Worm (Caenorhabditis elegans) whole organism, midembryonic: ENCODE results near the gene grd-13.

ENCODE experiments used
- T22C8.4 ChIP-seq: fragments of 200-800 bp; sonication (Bioruptor generic); IDR thresholded peaks from 2 replicates; pipeline ENCODE4 v1.3.6; 2022; ENCODE audit warnings: missing genetic modification characterization, missing compliant biosample characterization
- cog-1 ChIP-seq: sonication (generic microtip); optimal IDR thresholded peaks from 2 replicates; lab custom pipeline; 2016; ENCODE audit warnings: missing genetic modification characterization, missing compliant biosample characterization
- flt-1 ChIP-seq: fragments of 200-800 bp; sonication (Bioruptor generic); IDR thresholded peaks from 2 replicates; pipeline ENCODE4 v1.3.6; 2022; ENCODE audit warnings: missing genetic modification characterization, missing compliant biosample characterization
- klf-2 ChIP-seq: fragments of 200-800 bp; sonication (Bioruptor generic); conservative IDR thresholded peaks from 2 replicates; pipeline ENCODE4 v1.3.6; 2022; ENCODE audit warnings: missing genetic modification reagents, missing genetic modification characterization, missing compliant biosample characterization
- med-1 ChIP-seq: sonication (generic microtip); optimal IDR thresholded peaks from 2 replicates; lab custom pipeline; 2017; ENCODE audit warnings: missing genetic modification characterization, mild to moderate bottlenecking, missing compliant biosample characterization, antibody characterized with exemption, missing genetic modification reagents; ENCODE audit not compliant: insufficient read depth
- ref-1 ChIP-seq: fragments of 200-800 bp; sonication (Bioruptor generic); conservative IDR thresholded peaks from 2 replicates; pipeline ENCODE4 v1.3.6; 2022; ENCODE audit warnings: missing genetic modification reagents, missing genetic modification characterization, missing compliant biosample characterization
- tab-1 ChIP-seq: fragments of 200-800 bp; sonication (Bioruptor generic); IDR thresholded peaks from 2 replicates; pipeline ENCODE4 v1.3.6; 2022; ENCODE audit warnings: missing genetic modification characterization, missing compliant biosample characterization
- ztf-23 ChIP-seq: fragments of 200-800 bp; sonication (Bioruptor generic); IDR thresholded peaks from 2 replicates; pipeline ENCODE4 v1.3.6; 2022; ENCODE audit warnings: missing genetic modification reagents, missing genetic modification characterization, missing compliant biosample characterization
- ztf-29 ChIP-seq: fragments of 200-800 bp; sonication (Bioruptor generic); IDR thresholded peaks from 2 replicates; pipeline ENCODE4 v1.3.6; 2022; ENCODE audit warnings: missing genetic modification reagents, missing genetic modification characterization, missing compliant biosample characterization

The grd-13 gene

DNA sequence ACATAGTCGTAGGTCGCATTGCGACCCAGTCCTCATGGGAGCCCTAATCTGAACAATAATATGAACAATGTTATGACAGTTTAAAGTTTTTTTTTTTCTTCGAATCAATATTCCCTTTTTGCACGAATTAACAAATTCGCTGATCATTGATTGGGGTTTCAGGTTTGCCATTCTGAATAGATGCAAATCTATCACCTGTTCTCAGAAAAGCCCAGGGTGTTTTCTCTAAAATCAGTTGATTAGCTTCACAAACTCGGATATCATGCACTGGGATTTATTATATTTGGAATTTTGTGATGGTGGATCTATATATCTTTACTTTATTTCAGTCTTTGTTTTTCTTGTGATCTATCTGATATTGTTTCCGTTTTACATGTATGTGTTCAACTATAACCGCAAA is 15.2 kb downstream of the grd-13 start, which contains the start of gene srz-23:
TSS of gene srz-23 (plus strand) at position 263 of the 400 bp plus-strand sequence.
- no peak for TF ChIP-seq ztf-29 (GFP tag; lab: Robert Waterston, UW)

DNA sequence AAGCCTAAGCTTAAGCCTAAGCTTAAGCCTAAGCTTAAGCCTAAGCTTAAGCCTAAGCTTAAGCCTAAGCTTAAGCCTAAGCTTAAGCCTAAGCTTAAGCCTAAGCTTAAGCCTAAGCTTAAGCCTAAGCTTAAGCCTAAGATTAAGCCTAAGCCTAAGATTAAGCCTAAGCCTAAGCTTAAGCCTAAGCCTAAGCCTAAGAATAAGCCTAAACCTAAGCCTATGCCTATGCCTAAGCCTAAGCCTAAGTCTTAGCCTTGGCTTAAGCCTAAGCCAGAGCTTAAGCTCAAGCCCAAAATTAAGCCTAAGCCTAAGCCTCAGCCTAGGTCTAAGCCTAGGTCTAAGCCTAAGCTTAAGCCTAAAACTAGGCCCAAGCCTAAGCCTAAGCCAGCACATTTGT is 17.3 kb downstream of the grd-13 start:
- TF ChIP-seq ztf-29 (GFP tag; lab: Robert Waterston, UW): peak; percentile 75; the same call in 1 of the 2 replicates

DNA sequence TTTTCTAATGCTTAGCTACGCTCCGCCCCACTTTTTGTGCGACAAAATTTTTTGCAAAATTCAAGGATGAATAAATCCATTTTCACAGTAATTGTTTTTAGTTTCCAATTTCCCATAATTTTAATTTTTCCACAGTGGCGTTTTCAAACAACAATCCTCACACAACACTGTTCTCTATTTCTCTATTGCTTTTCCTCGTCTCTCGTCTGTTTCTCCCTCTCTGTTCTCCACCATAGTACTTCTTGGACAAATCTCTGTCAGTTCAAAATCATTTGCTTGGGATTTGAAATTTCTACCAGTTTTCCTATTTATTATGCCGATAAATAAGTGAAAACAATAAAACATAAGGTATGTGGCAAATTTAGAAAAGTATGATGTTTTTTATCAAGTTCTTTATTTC is 25.1 kb downstream of the grd-13 start, which contains the start of gene F58E2.4:
TSS of gene F58E2.4 (plus strand) at position 134 of the 400 bp plus-strand sequence.
- TF ChIP-seq T22C8.4 (GFP tag; lab: Robert Waterston, UW) (no peak), cog-1 (tag; lab: Kevin White, UChicago) (no peak), med-1 (no peak)

DNA sequence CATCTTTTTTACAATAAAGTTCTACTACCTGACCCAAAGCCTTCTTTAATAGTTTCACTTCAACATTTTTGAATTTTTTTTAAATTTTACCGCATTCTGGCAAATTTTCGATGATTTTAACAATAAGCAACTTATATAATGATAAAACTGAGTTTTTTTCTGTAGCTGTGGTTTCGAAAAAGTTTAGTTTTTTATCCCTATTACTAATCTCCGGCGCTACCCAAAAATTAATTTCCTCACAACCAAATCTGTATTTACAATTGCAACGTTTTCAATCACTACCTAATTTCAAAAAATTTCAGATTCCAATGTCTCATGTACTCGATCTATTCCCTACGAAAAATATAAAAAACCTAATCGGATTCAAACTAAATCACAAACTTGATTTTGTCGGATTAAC is 29.0 kb downstream of the grd-13 start, which contains the start of gene F58E2.3:
TSS of gene F58E2.3 (plus strand) at position 301 of the 400 bp plus-strand sequence.
- TF ChIP-seq tab-1 (GFP tag; lab: Robert Waterston, UW) (no peak), ztf-29 (GFP tag; lab: Robert Waterston, UW) (no peak), ref-1 (GFP tag; lab: Robert Waterston, UW) (no peak), klf-2 (GFP tag; lab: Robert Waterston, UW) (no peak), cog-1 (tag; lab: Kevin White, UChicago) (no peak), ztf-23 (GFP tag; lab: Robert Waterston, UW) (no peak)

DNA sequence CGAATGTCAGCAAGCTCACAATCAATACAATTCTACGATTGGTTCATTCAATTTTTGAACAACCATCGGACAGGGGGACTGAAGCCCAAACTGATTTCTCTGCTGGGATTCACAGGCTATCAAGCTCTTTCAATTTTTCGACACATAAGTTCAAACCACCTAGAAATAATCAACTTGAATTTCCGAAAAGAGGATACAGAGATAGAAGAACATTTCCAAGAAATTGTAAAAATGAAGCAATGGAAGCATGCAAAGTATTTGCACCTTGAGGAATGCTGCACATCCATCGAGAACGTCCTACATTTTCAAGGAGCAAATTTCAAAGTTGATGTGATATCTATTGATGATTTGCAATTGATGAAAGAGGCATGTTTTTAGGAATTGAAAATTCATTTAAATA is 29.6 kb downstream of the grd-13 start:
- TF ChIP-seq med-1 (no peak), ztf-23 (GFP tag; lab: Robert Waterston, UW) (no peak), klf-2 (GFP tag; lab: Robert Waterston, UW) (no peak), flt-1 (GFP tag; lab: Robert Waterston, UW) (no peak)

DNA sequence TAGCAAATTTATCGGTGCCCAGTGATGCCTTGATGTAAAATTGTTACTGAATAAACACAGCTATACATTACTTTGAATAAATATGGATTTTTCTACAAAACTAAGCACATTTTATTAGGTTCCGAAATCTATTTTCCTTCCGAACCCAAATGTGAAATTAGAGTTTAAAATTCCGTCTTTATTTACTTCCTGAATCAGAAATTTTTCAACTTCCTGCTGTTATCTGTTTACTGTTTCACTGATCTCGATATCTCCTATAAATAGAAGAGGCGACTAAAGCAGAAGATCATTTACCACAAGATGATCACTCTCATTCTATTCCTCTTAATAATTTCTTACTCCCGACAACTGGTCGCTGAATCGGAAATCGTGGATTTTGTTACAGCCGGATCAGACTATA is 31.6 kb downstream of the grd-13 start, which contains the start of gene F58E2.2:
TSS of gene F58E2.2 (plus strand) at position 301 of the 400 bp plus-strand sequence.
- no peak for TF ChIP-seq tab-1 (GFP tag; lab: Robert Waterston, UW)
- TF ChIP-seq klf-2 (GFP tag; lab: Robert Waterston, UW): no peak
- no peak for TF ChIP-seq ztf-23 (GFP tag; lab: Robert Waterston, UW)
- no peak for TF ChIP-seq med-1
- TF ChIP-seq ztf-29 (GFP tag; lab: Robert Waterston, UW): no peak
- no peak for TF ChIP-seq flt-1 (GFP tag; lab: Robert Waterston, UW)
- TF ChIP-seq ref-1 (GFP tag; lab: Robert Waterston, UW): no peak
- TF ChIP-seq cog-1 (tag; lab: Kevin White, UChicago): no peak
- TF ChIP-seq T22C8.4 (GFP tag; lab: Robert Waterston, UW): no peak

DNA sequence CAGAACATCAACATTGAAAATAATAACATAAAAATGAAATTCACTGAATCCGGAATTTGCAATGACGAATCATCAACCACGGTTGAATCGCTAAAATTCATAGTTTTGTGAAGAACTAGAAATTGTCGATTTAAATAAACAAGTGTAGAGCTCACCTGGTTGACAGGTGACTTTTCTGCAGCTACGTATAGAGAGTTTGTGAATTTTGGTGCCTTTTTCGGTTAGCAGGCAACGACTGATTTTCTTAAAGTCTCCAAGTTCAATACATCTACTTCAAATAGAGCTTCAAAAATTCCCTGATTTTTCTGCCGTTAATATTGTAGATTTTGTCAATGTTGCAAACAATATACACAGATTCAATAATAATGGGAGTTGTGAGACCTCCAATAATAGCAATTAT is 39.0 kb downstream of the grd-13 start, which contains the start of gene srz-69:
TSS of gene srz-69 (minus strand) at position 101 of the 400 bp plus-strand sequence.
- TF ChIP-seq klf-2 (GFP tag; lab: Robert Waterston, UW): no peak
- TF ChIP-seq med-1: no peak
- TF ChIP-seq ref-1 (GFP tag; lab: Robert Waterston, UW): no peak
- TF ChIP-seq ztf-29 (GFP tag; lab: Robert Waterston, UW): no peak

DNA sequence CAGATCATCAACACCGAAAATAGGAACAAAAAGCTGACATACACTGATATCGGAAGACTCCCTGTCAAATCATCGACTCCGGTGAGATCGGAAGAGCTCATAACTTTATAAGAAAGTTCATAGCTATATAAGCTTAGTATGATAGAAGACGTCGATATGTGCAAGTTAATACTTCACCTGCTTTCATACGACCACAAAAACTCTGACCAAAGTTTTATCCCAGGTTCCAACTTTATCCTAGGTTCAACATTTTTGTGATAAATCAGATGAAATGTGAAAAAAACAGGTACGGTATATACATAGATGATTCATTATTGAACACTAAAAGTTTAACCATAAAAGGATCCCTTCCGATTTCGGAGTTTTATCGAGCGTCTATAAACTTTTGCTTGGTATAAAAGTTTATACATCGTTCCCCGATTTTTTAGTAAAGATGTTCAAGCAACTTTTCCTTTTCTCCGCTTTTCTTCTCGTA is 40.8 kb downstream of the grd-13 start, which contains the start of the genes srz-70 and C09G12.5:
TSS of gene srz-70 (minus strand) at position 101 of the 475 bp plus-strand sequence.
TSS of gene C09G12.5 (plus strand) at position 425 of the 475 bp plus-strand sequence.
- no peak for TF ChIP-seq klf-2 (GFP tag; lab: Robert Waterston, UW)

DNA sequence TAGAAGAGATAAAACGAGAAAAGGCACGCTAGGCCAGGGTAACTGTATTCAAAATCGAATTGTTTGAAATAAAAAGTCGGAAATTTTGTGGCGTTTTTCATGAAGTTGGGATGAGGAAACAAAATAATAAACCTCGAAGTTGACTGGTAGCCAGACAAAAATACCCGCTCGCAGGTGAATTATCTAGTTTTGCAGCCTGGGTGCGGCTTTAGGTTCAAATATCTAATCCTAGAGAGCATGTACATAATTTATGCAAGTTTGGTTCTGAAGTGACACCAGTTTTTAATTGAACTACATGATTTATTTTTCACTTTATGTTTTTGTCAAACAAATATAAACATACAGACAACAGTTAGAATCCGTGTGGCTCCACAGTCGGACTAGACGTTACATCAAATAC is 43.6 kb downstream of the grd-13 start, which contains the start of gene srz-37:
TSS of gene srz-37 (minus strand) at position 101 of the 400 bp plus-strand sequence.
- TF ChIP-seq tab-1 (GFP tag; lab: Robert Waterston, UW) (no peak), ref-1 (GFP tag; lab: Robert Waterston, UW) (no peak), med-1 (no peak), flt-1 (GFP tag; lab: Robert Waterston, UW) (no peak), ztf-23 (GFP tag; lab: Robert Waterston, UW) (no peak), klf-2 (GFP tag; lab: Robert Waterston, UW) (no peak), T22C8.4 (GFP tag; lab: Robert Waterston, UW) (no peak), ztf-29 (GFP tag; lab: Robert Waterston, UW) (no peak), cog-1 (tag; lab: Kevin White, UChicago) (no peak)

DNA sequence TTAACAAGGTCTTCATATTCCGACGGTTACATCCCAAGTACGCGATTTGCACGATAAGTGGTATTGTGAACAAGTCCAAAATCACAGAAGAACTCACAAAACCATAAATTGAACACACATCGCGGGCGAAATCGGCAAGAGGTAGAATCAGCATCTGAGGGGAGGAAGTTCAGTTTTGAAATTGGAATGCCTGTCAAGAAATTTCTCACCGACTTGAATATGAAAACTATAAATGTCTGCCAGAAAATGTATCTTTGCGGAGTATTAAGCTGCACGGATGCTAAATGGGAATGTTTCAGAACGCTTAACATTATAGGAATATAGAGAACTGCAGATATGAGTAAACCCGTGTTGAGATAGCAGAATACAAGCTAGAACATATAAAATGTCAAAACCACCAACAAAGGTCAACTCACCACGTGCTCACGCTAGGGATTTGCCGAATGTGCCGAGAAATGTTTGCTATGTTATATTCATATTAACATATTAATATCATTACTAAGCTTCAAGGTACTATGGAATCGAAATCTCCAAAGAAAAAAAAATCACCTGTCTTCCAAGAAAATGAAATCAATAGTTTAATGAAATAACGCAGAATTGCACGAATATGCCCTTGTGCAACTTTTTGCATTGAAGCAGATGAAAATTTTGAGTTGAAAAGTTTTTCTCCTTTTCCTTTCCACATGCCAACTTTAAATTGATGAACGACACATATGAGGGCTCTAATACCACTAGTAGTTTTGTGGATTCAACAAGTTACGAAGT is 44.3 kb downstream of the grd-13 start, which contains the start of gene srz-82:
TSS of gene srz-82 (plus strand) at position 701 of the 765 bp plus-strand sequence.
- 0 out of 2 replicates have a peak, but pooled peaks have one; percentile 24 for TF ChIP-seq ztf-23 (GFP tag; lab: Robert Waterston, UW)
- no peak for TF ChIP-seq tab-1 (GFP tag; lab: Robert Waterston, UW)
